Fruit fly (Drosophila melanogaster): ENCODE results near the gene PGRP-SA.

PGRP-SA gene

dm6 chrX:11521561-11522546 is 39.6 kb upstream of the PGRP-SA start (continued):
- no peak for TF ChIP-seq fd64A (GFP tag; optimal IDR thresholded peaks at IDR 0.05)
- TF ChIP-seq Atf3 (GFP tag; optimal IDR thresholded peaks at IDR 0.05) = no peak
- TF ChIP-seq chm (GFP tag; IDR thresholded peaks at IDR 0.05) = peak; percentile 59; the same call in 1 of the 2 replicates
- peak; percentile 24 for TF ChIP-seq sug (tag; optimal IDR thresholded peaks at IDR 0.05)
- TF ChIP-seq Dp (GFP tag; optimal IDR thresholded peaks at IDR 0.05) = no peak
- 0 out of 2 replicates have a peak, but pooled peaks have one; percentile 15 for TF ChIP-seq wdn (GFP tag; IDR thresholded peaks at IDR 0.05)
- TF ChIP-seq CG17359 (tag; optimal IDR thresholded peaks at IDR 0.05) = peak; percentile 69
- peak; percentile 79 for TF ChIP-seq nmo (GFP tag; optimal IDR thresholded peaks at IDR 0.05)
- peak; percentile 65 for TF ChIP-seq CG10979 (tag; optimal IDR thresholded peaks at IDR 0.05)
- TF ChIP-seq dan (GFP tag; IDR thresholded peaks at IDR 0.05) = no peak
- no peak for TF ChIP-seq CG13123 (GFP tag; optimal IDR thresholded peaks at IDR 0.05)
- TF ChIP-seq hbn (GFP tag; IDR thresholded peaks at IDR 0.05; ENCODE audit: partially characterized antibody) = no peak
- TF ChIP-seq CG8290 (GFP tag; optimal IDR thresholded peaks at IDR 0.05) = no peak
- peak in 1 of 2 experiments; percentile 3 for TF ChIP-seq CG8290 (tag; optimal IDR thresholded peaks at IDR 0.05)
- peak; percentile 39 for TF ChIP-seq CG15601 (tag; optimal IDR thresholded peaks at IDR 0.05)
- TF ChIP-seq da (GFP tag; optimal IDR thresholded peaks at IDR 0.05) = no peak
- peak; percentile 78 for TF ChIP-seq lab (GFP tag; optimal IDR thresholded peaks at IDR 0.05)
- peak; percentile 2 for TF ChIP-seq CG8281 (tag; optimal IDR thresholded peaks at IDR 0.05)
- no peak for TF ChIP-seq YL-1 (GFP tag; optimal IDR thresholded peaks at IDR 0.05)
- TF ChIP-seq CG17912 (GFP tag; optimal IDR thresholded peaks at IDR 0.05) = no peak
- peak; percentile 60 for TF ChIP-seq CG12219 (GFP tag; optimal IDR thresholded peaks at IDR 0.05)
- no peak for TF ChIP-seq D (optimal IDR thresholded peaks at IDR 0.05)
- peak; percentile 31 for TF ChIP-seq D (GFP tag; optimal IDR thresholded peaks at IDR 0.05)
- peak; percentile 74 for TF ChIP-seq CoRest (tag; optimal IDR thresholded peaks at IDR 0.05)
- peak; percentile 55 for TF ChIP-seq CG32772 (GFP tag; IDR thresholded peaks at IDR 0.05)
- TF ChIP-seq Side (GFP tag; optimal IDR thresholded peaks at IDR 0.05) = no peak
- no peak for TF ChIP-seq CG11085 (GFP tag; IDR thresholded peaks at IDR 0.05)
- TF ChIP-seq row (GFP tag; IDR thresholded peaks at IDR 0.05) = peak; percentile 87
- no peak for TF ChIP-seq p53 (GFP tag; optimal IDR thresholded peaks at IDR 0.05)
- peak in 1 of 2 experiments; percentile 80 for TF ChIP-seq Hr51 (GFP tag; optimal IDR thresholded peaks at IDR 0.05)
- peak; percentile 1 for TF ChIP-seq CrebB (tag; optimal IDR thresholded peaks at IDR 0.05)
- TF ChIP-seq CG11696 (GFP tag; IDR thresholded peaks at IDR 0.05) = peak; percentile 61; the same call in 1 of the 2 replicates
- TF ChIP-seq dysf (GFP tag; IDR thresholded peaks at IDR 0.05) = peak; percentile 65
- TF ChIP-seq CG1647 (GFP tag; optimal IDR thresholded peaks at IDR 0.05) = no peak
- peak; percentile 74 for TF ChIP-seq grau (tag; optimal IDR thresholded peaks at IDR 0.05)
- TF ChIP-seq CG34422 (GFP tag; IDR thresholded peaks at IDR 0.05) = peak; percentile 68; the same call in 1 of the 3 replicates
- peak; percentile 67; the same call in 2 of the 3 replicates for TF ChIP-seq CG17361 (GFP tag; IDR thresholded peaks at IDR 0.05)
- no peak for TF ChIP-seq mld (GFP tag; IDR thresholded peaks at IDR 0.05; ENCODE audit: partially characterized antibody)
- no peak for TF ChIP-seq BEAF-32 (GFP tag; optimal IDR thresholded peaks at IDR 0.05)
- no peak for TF ChIP-seq usp (GFP tag; optimal IDR thresholded peaks at IDR 0.05)
- TF ChIP-seq slp2 (GFP tag; optimal IDR thresholded peaks at IDR 0.05) = no peak
- TF ChIP-seq ftz-f1 (GFP tag; optimal IDR thresholded peaks at IDR 0.05) = no peak
- no peak for TF ChIP-seq pzg (GFP tag; optimal IDR thresholded peaks at IDR 0.05)
- TF ChIP-seq Ets65A (GFP tag) = no peak
- TF ChIP-seq gcm (GFP tag; optimal IDR thresholded peaks at IDR 0.05) = no peak
- 0 out of 2 replicates have a peak, but pooled peaks have one; percentile 26 for TF ChIP-seq MBD-R2 (GFP tag; IDR thresholded peaks at IDR 0.05)
- peak; percentile 82 for TF ChIP-seq Sox102F (GFP tag; optimal IDR thresholded peaks at IDR 0.05)
- TF ChIP-seq CG16815 (GFP tag; optimal IDR thresholded peaks at IDR 0.05) = no peak
- TF ChIP-seq ems (GFP tag; optimal IDR thresholded peaks at IDR 0.05) = no peak
